Fruit fly (Drosophila melanogaster): ENCODE results near the gene CG18132.
A peak's percentile ranks its signal among the peaks of the same experiment; 100 is the strongest.

The CG18132 gene

DNA sequence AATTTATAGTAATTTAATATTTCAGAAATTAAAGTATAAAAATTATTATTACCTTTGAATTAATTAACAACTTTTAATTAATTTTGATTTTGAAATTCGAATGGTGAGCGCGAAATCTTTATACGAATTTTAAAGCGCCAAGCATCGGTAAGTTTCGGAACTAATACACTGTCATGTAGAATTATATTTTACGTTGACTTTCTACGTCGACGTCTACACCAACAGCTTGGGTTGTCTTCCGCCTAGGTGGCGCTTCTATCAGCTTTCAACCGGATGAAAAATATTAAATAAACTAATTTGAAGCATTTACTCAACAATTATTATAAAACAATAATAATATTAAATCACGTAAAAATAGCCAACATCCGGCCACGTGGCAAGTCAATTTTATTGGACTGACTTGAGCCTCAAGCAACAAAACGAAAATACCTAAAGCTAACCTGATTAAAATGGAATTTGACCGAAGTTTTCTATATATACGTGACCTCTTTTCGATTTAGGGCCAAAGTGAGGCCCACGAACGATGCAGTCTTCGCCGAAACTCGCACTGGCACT lies 25.4 kb downstream of the CG18132 start, which contains the start of gene CG31928:
CG31928 (plus strand) TSS at position 505 of the 555 bp plus-strand sequence.
- TF ChIP-seq lz (GFP tag; optimal IDR thresholded peaks at IDR 0.05) (peak; percentile 7), fd59A (GFP tag; optimal IDR thresholded peaks at IDR 0.05) (no peak), Sox102F (GFP tag; optimal IDR thresholded peaks at IDR 0.05) (no peak), Lpt (GFP tag; optimal IDR thresholded peaks at IDR 0.05) (no peak), Eip78C (GFP tag) (peak; percentile 2), CG31627 (GFP tag; optimal IDR thresholded peaks at IDR 0.05) (peak; percentile 21), Met (GFP tag; optimal IDR thresholded peaks at IDR 0.05) (peak; percentile 4)

- TF ChIP-seq lz (GFP tag; optimal IDR thresholded peaks at IDR 0.05) (peak; percentile 62), topi (GFP tag; optimal IDR thresholded peaks at IDR 0.05) (peak; percentile 70), CG10669 (GFP tag; optimal IDR thresholded peaks at IDR 0.05) (peak; percentile 83), Hr4 (GFP tag; optimal IDR thresholded peaks at IDR 0.05) (peak; percentile 79), ss (GFP tag; optimal IDR thresholded peaks at IDR 0.05) (peak; percentile 58 to 63), Lpt (GFP tag; optimal IDR thresholded peaks at IDR 0.05) (peak; percentile 41), CG4318 (GFP tag; optimal IDR thresholded peaks at IDR 0.05) (peak; percentile 15), Sox15 (GFP tag; optimal IDR thresholded peaks at IDR 0.05) (peak; percentile 47), CG11762 (GFP tag; optimal IDR thresholded peaks at IDR 0.05; ENCODE audit: insufficient read depth) (peak; percentile 64), OdsH (GFP tag; optimal IDR thresholded peaks at IDR 0.05) (peak; percentile 65), Ets96B (tag; optimal IDR thresholded peaks at IDR 0.05) (peak; percentile 67), cyc (GFP tag; optimal IDR thresholded peaks at IDR 0.05) (peak; percentile 70), net (GFP tag; optimal IDR thresholded peaks at IDR 0.05) (peak; percentile 54), CG8119 (GFP tag; IDR thresholded peaks at IDR 0.05) (peak; percentile 73; the same call in 2 of the 3 replicates), CG15336 (GFP tag; IDR thresholded peaks at IDR 0.05) (peak; percentile 61), Met (GFP tag; optimal IDR thresholded peaks at IDR 0.05) (peak; percentile 65), Blimp-1 (GFP tag; optimal IDR thresholded peaks at IDR 0.05) (peak; percentile 15), CG6276 (GFP tag; optimal IDR thresholded peaks at IDR 0.05) (peak; percentile 59), CG31627 (GFP tag; optimal IDR thresholded peaks at IDR 0.05) (peak; percentile 62), Eip93F (GFP tag; optimal IDR thresholded peaks at IDR 0.05) (peak; percentile 32), acj6 (GFP tag; optimal IDR thresholded peaks at IDR 0.05) (peak; percentile 63), spab (GFP tag; optimal IDR thresholded peaks at IDR 0.05) (peak; percentile 72), CG6792 (GFP tag; optimal IDR thresholded peaks at IDR 0.05) (peak; percentile 64), eg (GFP tag; IDR thresholded peaks at IDR 0.05) (peak; percentile 62), fd85E (GFP tag; optimal IDR thresholded peaks at IDR 0.05) (no peak), CG6808 (GFP tag; optimal IDR thresholded peaks at IDR 0.05) (peak; percentile 75), CG3032 (tag; optimal IDR thresholded peaks at IDR 0.05) (peak; percentile 83), Hr39 (GFP tag; optimal IDR thresholded peaks at IDR 0.05) (peak; percentile 56), Gug (GFP tag; IDR thresholded peaks at IDR 0.05) (peak; percentile 85), Hr38 (GFP tag; optimal IDR thresholded peaks at IDR 0.05) (no peak), CG8632 (GFP tag; optimal IDR thresholded peaks at IDR 0.05) (peak; percentile 32), CG11294 (GFP tag; IDR thresholded peaks at IDR 0.05) (peak; percentile 69), Sox14 (GFP tag; optimal IDR thresholded peaks at IDR 0.05) (peak; percentile 74), dsx (GFP tag; optimal IDR thresholded peaks at IDR 0.05; ENCODE audit: poor library complexity, severe bottlenecking) (peak; percentile 65), esn (GFP tag; optimal IDR thresholded peaks at IDR 0.05) (peak; percentile 74), CG9139 (GFP tag; optimal IDR thresholded peaks at IDR 0.05) (peak; percentile 60), vri (GFP tag; optimal IDR thresholded peaks at IDR 0.05) (peak; percentile 50), CG10631 (GFP tag; optimal IDR thresholded peaks at IDR 0.05) (peak; percentile 81), CG8319 (GFP tag; optimal IDR thresholded peaks at IDR 0.05) (peak; percentile 10), CG32006 (GFP tag; optimal IDR thresholded peaks at IDR 0.05) (peak; percentile 71), CG7368 (GFP tag; optimal IDR thresholded peaks at IDR 0.05) (peak; percentile 81), Smox (GFP tag; optimal IDR thresholded peaks at IDR 0.05) (peak; percentile 56), Eip78C (GFP tag) (peak; percentile 93), salr (GFP tag; optimal IDR thresholded peaks at IDR 0.05) (peak; percentile 65 to 73), pdm3 (GFP tag; optimal IDR thresholded peaks at IDR 0.05) (peak; percentile 71)
Measured at dm6 chr2L:1485975-1486665, 31.2 kb downstream of the CG18132 start.

Measured in whole organism, prepupa.